Worm (Caenorhabditis elegans) whole organism, L4/young adult: ENCODE results near the gene ZC196.9.

Experiments
- W03F9.2 ChIP-seq: fragments of 150-350 bp; optimal IDR thresholded peaks from 2 replicates; lab custom pipeline; 2014; ENCODE audit warnings: missing biosample characterization, missing genetic modification characterization
- dao-5 ChIP-seq: sonication (generic microtip); optimal IDR thresholded peaks from 2 replicates; lab custom pipeline; 2016; ENCODE audit warnings: missing genotype, missing genetic modification characterization, moderate library complexity, missing compliant biosample characterization
- him-1 ChIP-seq: sonication (generic microtip); optimal IDR thresholded peaks from 2 replicates; lab custom pipeline; 2016; ENCODE audit warnings: missing genotype, missing genetic modification reagents, missing genetic modification characterization, missing compliant biosample characterization

The ZC196.9 gene

DNA sequence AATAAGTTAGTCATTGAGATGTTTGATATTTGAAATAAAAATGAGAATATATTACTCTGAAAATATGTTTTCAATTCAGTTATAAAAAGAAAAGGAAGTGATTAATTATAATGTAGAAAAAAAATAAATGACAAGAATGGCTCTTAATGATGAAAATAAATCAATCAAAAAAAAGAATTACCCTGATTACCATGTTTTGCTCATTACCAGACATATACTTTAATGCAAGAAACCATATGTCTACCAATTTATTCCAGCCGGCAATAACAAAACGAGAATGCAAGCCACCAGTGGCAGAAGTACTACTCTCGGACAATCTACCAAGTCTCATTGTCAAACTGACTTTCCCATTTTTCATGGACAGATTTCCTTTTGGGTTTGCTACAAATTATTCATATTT lies 43.2 kb downstream of the ZC196.9 start:
- TF ChIP-seq W03F9.2 (tag; lab: Kevin White, UChicago) (no peak), him-1 (tag; lab: Kevin White, UChicago) (no peak), dao-5 (tag; lab: Kevin White, UChicago) (no peak)

ce11 chrV:8682719-8683118 lies 44.3 kb downstream of the ZC196.9 start, which contains the start of gene cln-3.3:
cln-3.3 (plus strand) TSS chrV:8683052.
- no peak for TF ChIP-seq dao-5 (tag; lab: Kevin White, UChicago)
- no peak for TF ChIP-seq W03F9.2 (tag; lab: Kevin White, UChicago)
- TF ChIP-seq him-1 (tag; lab: Kevin White, UChicago), result no peak

DNA sequence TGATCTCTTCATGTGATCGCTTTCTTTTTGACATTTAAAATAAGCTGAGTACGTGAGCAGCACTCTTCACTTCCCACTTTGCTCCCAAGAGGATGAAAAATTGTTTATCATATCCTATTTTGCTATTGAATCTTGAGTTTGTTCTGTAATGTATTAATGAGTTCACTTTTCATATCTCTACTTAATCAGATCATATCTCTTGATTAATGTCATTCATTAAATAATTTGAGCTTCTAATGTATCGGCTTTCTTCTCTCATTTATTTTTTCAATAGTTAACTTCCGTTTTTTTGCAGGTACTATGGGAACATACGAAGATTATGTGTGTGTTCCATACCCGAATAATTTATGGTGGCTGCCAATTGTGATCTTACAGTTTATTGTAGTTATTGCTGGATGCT lies 45.9 kb downstream of the ZC196.9 start, which contains the start of gene ZC190.2:
Gene ZC190.2, plus strand, starts transcription at position 301 of the 400 bp plus-strand sequence.
- TF ChIP-seq dao-5 (tag; lab: Kevin White, UChicago) (no peak), W03F9.2 (tag; lab: Kevin White, UChicago) (no peak), him-1 (tag; lab: Kevin White, UChicago) (no peak)

ce11 chrV:8677193-8677592 lies 49.8 kb downstream of the ZC196.9 start, which contains the start of gene ZC190.6:
ZC190.6 (minus strand) TSS chrV:8677293.
- no peak for TF ChIP-seq W03F9.2 (tag; lab: Kevin White, UChicago)
- TF ChIP-seq dao-5 (tag; lab: Kevin White, UChicago), result no peak
- no peak for TF ChIP-seq him-1 (tag; lab: Kevin White, UChicago)

ce11 chrV:8673498-8673897 lies 53.5 kb downstream of the ZC196.9 start, which contains the start of gene ZC190.5:
ZC190.5 (minus strand) TSS chrV:8673598.
- TF ChIP-seq him-1 (tag; lab: Kevin White, UChicago) (no peak), W03F9.2 (tag; lab: Kevin White, UChicago) (no peak), dao-5 (tag; lab: Kevin White, UChicago) (no peak)
